Worm (Caenorhabditis elegans): Measurements from ENCODE around the gene D1022.9.
A peak's percentile ranks its signal among the peaks of the same experiment; 100 is the strongest.

The D1022.9 gene

ce11 chrII:7537603-7538230, 48.2 kb upstream of the D1022.9 start, which contains the start of gene nfi-1 (continued):
- TF ChIP-seq hlh-13 (GFP tag; optimal IDR thresholded peaks at IDR 0.05), result no peak
- TF ChIP-seq fkh-6 (tag; optimal IDR thresholded peaks at IDR 0.05), result no peak
- TF ChIP-seq ahr-1 (tag; optimal IDR thresholded peaks at IDR 0.05), result no peak
- TF ChIP-seq ceh-34 (tag; optimal IDR thresholded peaks at IDR 0.05), result no peak
- TF ChIP-seq ztf-16 (tag; optimal IDR thresholded peaks at IDR 0.05), result no peak
- no peak for TF ChIP-seq ama-1 (optimal IDR thresholded peaks at IDR 0.05)
- TF ChIP-seq Y22D7AL.16 (tag; optimal IDR thresholded peaks at IDR 0.05), result no peak
- peak; percentile 38 for TF ChIP-seq hlh-8 (tag; optimal IDR thresholded peaks at IDR 0.05)
- no peak for TF ChIP-seq npax-4 (tag; optimal IDR thresholded peaks at IDR 0.05)
- TF ChIP-seq C38D4.7 (GFP tag; optimal IDR thresholded peaks at IDR 0.05), result no peak
- no peak for TF ChIP-seq pat-9 (tag; optimal IDR thresholded peaks at IDR 0.05)
- TF ChIP-seq ceh-22 (tag; optimal IDR thresholded peaks at IDR 0.05), result no peak
- TF ChIP-seq dve-1 (tag; optimal IDR thresholded peaks at IDR 0.05), result no peak
- TF ChIP-seq unc-55 (GFP tag; optimal IDR thresholded peaks at IDR 0.05), result no peak
- no peak for TF ChIP-seq K02D7.2 (tag; optimal IDR thresholded peaks at IDR 0.05)
- TF ChIP-seq eyg-1 (tag; optimal IDR thresholded peaks at IDR 0.05), result no peak
- TF ChIP-seq ceh-14 (tag; optimal IDR thresholded peaks at IDR 0.05), result no peak
- no peak for TF ChIP-seq ceh-18 (tag; optimal IDR thresholded peaks at IDR 0.05)
- TF ChIP-seq fkh-10 (GFP tag; optimal IDR thresholded peaks at IDR 0.05), result no peak

ce11 chrII:7534934-7535333, 45.4 kb upstream of the D1022.9 start, which contains the start of gene ZK1290.13:
Gene ZK1290.13 (plus strand): TSS chrII:7535006.
- TF ChIP-seq syd-9 (tag; optimal IDR thresholded peaks at IDR 0.05), result no peak
- no peak for TF ChIP-seq ceh-30 (tag; optimal IDR thresholded peaks at IDR 0.05)
- TF ChIP-seq che-1 (tag; optimal IDR thresholded peaks at IDR 0.05), result no peak
- no peak for TF ChIP-seq ceh-45 (GFP tag; IDR thresholded peaks at IDR 0.05)
- TF ChIP-seq pqm-1 (tag; optimal IDR thresholded peaks at IDR 0.05), result no peak
- no peak for TF ChIP-seq gmeb-2 (tag; optimal IDR thresholded peaks at IDR 0.05)
- TF ChIP-seq fkh-6 (tag; optimal IDR thresholded peaks at IDR 0.05), result no peak
- TF ChIP-seq unc-55 (GFP tag; optimal IDR thresholded peaks at IDR 0.05), result no peak
- no peak for TF ChIP-seq ref-2 (tag; optimal IDR thresholded peaks at IDR 0.05)
- no peak for TF ChIP-seq K09A11.1 (tag; optimal IDR thresholded peaks at IDR 0.05; ENCODE audit: insufficient read depth)
- TF ChIP-seq npax-4 (tag; optimal IDR thresholded peaks at IDR 0.05), result no peak
- TF ChIP-seq hlh-8 (tag; optimal IDR thresholded peaks at IDR 0.05), result no peak

- TF ChIP-seq gmeb-2 (tag; optimal IDR thresholded peaks at IDR 0.05) (no peak), ceh-18 (tag; optimal IDR thresholded peaks at IDR 0.05) (no peak), ama-1 (optimal IDR thresholded peaks at IDR 0.05) (no peak), eyg-1 (tag; optimal IDR thresholded peaks at IDR 0.05) (no peak), nhr-11 (tag; optimal IDR thresholded peaks at IDR 0.05) (no peak)
Observed at ce11 chrII:7534369-7534768, 44.9 kb upstream of the D1022.9 start, which contains the start of gene wrt-10. Gene wrt-10 (minus strand): TSS chrII:7534563.

ce11 chrII:7531478-7531877, 42.0 kb upstream of the D1022.9 start:
- TF ChIP-seq zip-5 (tag; optimal IDR thresholded peaks at IDR 0.05), result no peak
- no peak for TF ChIP-seq sdc-2 (tag; optimal IDR thresholded peaks at IDR 0.05)
- TF ChIP-seq ceh-18 (tag; optimal IDR thresholded peaks at IDR 0.05), result no peak
- no peak for TF ChIP-seq elt-4 (tag; optimal IDR thresholded peaks at IDR 0.05)

ce11 chrII:7530944-7531343, 41.4 kb upstream of the D1022.9 start, which contains the start of gene wrt-1:
Gene wrt-1 (plus strand): TSS chrII:7530996.
- TF ChIP-seq ceh-14 (tag; optimal IDR thresholded peaks at IDR 0.05) (no peak), ceh-2 (tag; optimal IDR thresholded peaks at IDR 0.05) (no peak), T23F11.4 (GFP tag; optimal IDR thresholded peaks at IDR 0.05) (no peak), ttx-3 (tag; optimal IDR thresholded peaks at IDR 0.05) (no peak), npax-4 (tag; optimal IDR thresholded peaks at IDR 0.05) (no peak), fkh-6 (tag; optimal IDR thresholded peaks at IDR 0.05) (no peak), ama-1 (optimal IDR thresholded peaks at IDR 0.05) (no peak)

All from whole organism, late embryonic.